Fruit fly (Drosophila melanogaster): ENCODE results near the gene Hr4.

DNA sequence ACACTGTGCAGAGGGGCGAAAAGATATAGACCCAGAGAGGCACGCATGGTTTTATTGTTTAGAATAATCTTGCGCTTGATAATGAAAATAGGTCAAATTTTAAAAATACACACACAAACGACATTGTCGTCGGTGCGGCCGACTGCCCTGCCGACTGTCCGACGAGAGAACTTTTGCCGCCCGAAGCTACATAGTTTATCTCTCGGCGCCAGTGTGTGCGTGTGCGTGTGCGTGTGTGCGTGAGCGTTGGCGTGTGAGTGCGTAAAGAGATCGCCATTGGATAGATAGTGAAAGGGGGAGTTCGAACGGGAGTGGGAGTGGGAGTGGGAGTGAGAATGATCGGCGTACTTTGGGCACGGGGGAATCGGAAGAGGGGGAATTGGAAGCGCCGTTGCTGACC is 53.9 kb downstream of the Hr4 start:
- TF ChIP-seq h (optimal IDR thresholded peaks at IDR 0.05) (no peak), Myc (optimal IDR thresholded peaks at IDR 0.05) (no peak)

Measured in Kc167 (cell line).